Fruit fly (Drosophila melanogaster): ENCODE data around the gene ph-p.

DNA sequence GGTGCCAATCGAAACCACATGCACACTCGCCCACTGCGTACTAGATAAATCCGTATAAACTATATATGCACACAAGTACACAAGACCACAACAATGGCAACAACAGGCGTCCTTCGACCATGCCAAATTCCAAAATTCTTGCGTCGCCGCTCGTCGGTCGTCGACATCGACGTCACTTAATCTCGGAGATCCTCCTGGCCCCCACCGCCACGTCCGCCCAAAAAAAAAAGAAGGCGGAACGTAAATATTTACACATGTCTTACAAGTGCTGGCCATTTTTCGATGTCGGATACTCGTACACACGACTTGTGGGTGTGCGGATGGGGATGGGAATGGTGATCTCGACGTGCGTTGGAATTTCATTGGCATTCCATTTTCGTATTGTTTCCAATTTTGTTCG lies 25.2 kb upstream of the ph-p start:
- TF ChIP-seq Sox15 (GFP tag; optimal IDR thresholded peaks at IDR 0.05) (no peak), CG3919 (GFP tag; optimal IDR thresholded peaks at IDR 0.05) (no peak), CG11294 (GFP tag; IDR thresholded peaks at IDR 0.05) (no peak), Met (GFP tag; optimal IDR thresholded peaks at IDR 0.05) (no peak), CG4318 (GFP tag; optimal IDR thresholded peaks at IDR 0.05) (no peak), Sox102F (GFP tag; optimal IDR thresholded peaks at IDR 0.05) (no peak), CG10669 (GFP tag; optimal IDR thresholded peaks at IDR 0.05) (no peak), CG8632 (GFP tag; optimal IDR thresholded peaks at IDR 0.05) (no peak), Gug (GFP tag; IDR thresholded peaks at IDR 0.05) (no peak), CG16779 (tag; optimal IDR thresholded peaks at IDR 0.05) (no peak), CG6808 (GFP tag; optimal IDR thresholded peaks at IDR 0.05) (no peak), CG8119 (GFP tag; IDR thresholded peaks at IDR 0.05) (no peak)

All from whole organism, prepupa.